Worm (Caenorhabditis elegans) whole organism, dauer: ENCODE data around the gene str-200.
"Not testable (repeated sequence)": the region's sequence is repeated elsewhere in the genome, so short reads cannot be mapped to it uniquely, and the experiment has no call there.

ENCODE experiments used
- unc-62 ChIP-seq: sonication (generic microtip); optimal IDR thresholded peaks from 2 replicates; lab custom pipeline; 2017; ENCODE audit warnings: missing biosample characterization, missing genetic modification reagents, missing genetic modification characterization

str-200 gene

ce11 chrV:17439406-17439805, 18.6 kb downstream of the str-200 start, which contains the start of gene srh-154:
srh-154 (plus strand) TSS chrV:17439706.
- TF ChIP-seq unc-62 (GFP tag; lab: Kevin White, UChicago): no peak

- no peak for TF ChIP-seq unc-62 (GFP tag; lab: Kevin White, UChicago)
Observed at ce11 chrV:17438317-17438716, 19.7 kb downstream of the str-200 start, which contains the start of gene srsx-2. srsx-2 (minus strand) TSS chrV:17438417.

ce11 chrV:17436492-17436891, 21.5 kb downstream of the str-200 start, which contains the start of gene F20E11.18:
F20E11.18 (minus strand) TSS chrV:17436592.
- no peak for TF ChIP-seq unc-62 (GFP tag; lab: Kevin White, UChicago)

- no peak for TF ChIP-seq unc-62 (GFP tag; lab: Kevin White, UChicago)
Observed at ce11 chrV:17430903-17431302, 27.1 kb downstream of the str-200 start, which contains the start of gene srbc-27. srbc-27 (plus strand) TSS chrV:17431203.

ce11 chrV:17430066-17430465, 27.9 kb downstream of the str-200 start, which contains the start of gene T27C5.10:
T27C5.10 (minus strand) TSS chrV:17430166.
- no peak for TF ChIP-seq unc-62 (GFP tag; lab: Kevin White, UChicago)

- no peak for TF ChIP-seq unc-62 (GFP tag; lab: Kevin White, UChicago)
Observed at ce11 chrV:17429262-17429661, 28.7 kb downstream of the str-200 start.

ce11 chrV:17416833-17417232, 41.1 kb downstream of the str-200 start, which contains the start of gene clc-21:
clc-21 (plus strand) TSS chrV:17417133.
- no peak for TF ChIP-seq unc-62 (GFP tag; lab: Kevin White, UChicago)

ce11 chrV:17414951-17415350, 43.0 kb downstream of the str-200 start, which contains the start of gene T27C5.12:
T27C5.12 (plus strand) TSS chrV:17415251.
- TF ChIP-seq unc-62 (GFP tag; lab: Kevin White, UChicago): no peak

ce11 chrV:17409955-17410354, 48.0 kb downstream of the str-200 start, which contains the start of gene srh-132:
srh-132 (plus strand) TSS chrV:17410255.
- TF ChIP-seq unc-62 (GFP tag; lab: Kevin White, UChicago): not testable (repeated sequence)
